Fruit fly (Drosophila melanogaster): ENCODE measurements around the gene CASK.

CASK gene

DNA sequence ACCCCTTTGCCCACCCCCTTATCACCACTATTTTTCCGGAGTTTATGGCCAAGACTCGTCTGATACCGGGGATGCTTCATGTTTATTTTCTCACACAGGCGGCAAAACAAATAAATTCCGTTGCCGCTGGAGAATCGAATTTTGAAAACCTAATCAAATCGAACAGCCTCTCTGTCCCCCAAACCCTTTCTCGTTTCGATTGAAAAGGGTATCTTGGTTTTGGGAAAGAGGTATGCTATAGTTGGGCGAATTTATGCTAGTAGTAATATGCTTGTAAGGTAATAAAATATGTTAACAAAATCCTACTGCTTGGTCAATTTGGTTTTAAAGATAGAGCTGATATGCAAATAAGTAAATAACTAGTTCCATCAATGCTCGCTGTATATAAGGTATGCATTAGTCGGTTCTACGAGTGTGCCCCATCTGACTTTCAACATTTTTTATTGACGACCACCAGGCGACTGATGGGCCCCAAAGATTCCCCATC lies 5.6 kb upstream of the CASK start (continued):
- TF ChIP-seq CG1602 (GFP tag; optimal IDR thresholded peaks at IDR 0.05) (peak; percentile 79), CG18619 (GFP tag; optimal IDR thresholded peaks at IDR 0.05) (peak; percentile 55), stwl (tag; optimal IDR thresholded peaks at IDR 0.05) (peak; percentile 10), CG11696 (GFP tag; IDR thresholded peaks at IDR 0.05) (peak; percentile 37; the same call in 1 of the 2 replicates), fd102C (GFP tag; optimal IDR thresholded peaks at IDR 0.05) (no peak), da (GFP tag; optimal IDR thresholded peaks at IDR 0.05) (peak; percentile 55), zen (tag; optimal IDR thresholded peaks at IDR 0.05) (peak; percentile 59), btn (GFP tag; optimal IDR thresholded peaks at IDR 0.05) (peak; percentile 82), kah (GFP tag; optimal IDR thresholded peaks at IDR 0.05) (no peak), D19B (GFP tag; optimal IDR thresholded peaks at IDR 0.05) (peak; percentile 82), CG15011 (GFP tag; optimal IDR thresholded peaks at IDR 0.05) (no peak), H2.0 (GFP tag; IDR thresholded peaks at IDR 0.05) (peak; percentile 78), GATAe (GFP tag; conservative IDR thresholded peaks at IDR 0.05) (no peak), CG1529 (GFP tag; optimal IDR thresholded peaks at IDR 0.05) (peak; percentile 76), tx (GFP tag; optimal IDR thresholded peaks at IDR 0.05) (peak; percentile 80), CG9215 (GFP tag; IDR thresholded peaks at IDR 0.05) (no peak), CG17612 (GFP tag; IDR thresholded peaks at IDR 0.05) (no peak), so (GFP tag; IDR thresholded peaks at IDR 0.05) (peak; percentile 45; the same call in 1 of the 3 replicates), crc (GFP tag; optimal IDR thresholded peaks at IDR 0.05) (peak; percentile 57), jigr1 (GFP tag; IDR thresholded peaks at IDR 0.05) (peak; percentile 67; the same call in 2 of the 3 replicates), CG31441 (GFP tag; IDR thresholded peaks at IDR 0.05) (peak; percentile 51; the same call in 1 of the 2 replicates), Gug (GFP tag; IDR thresholded peaks at IDR 0.05) (peak; percentile 62; the same call in 3 of the 4 replicates), CG8281 (tag; optimal IDR thresholded peaks at IDR 0.05) (peak; percentile 24), dysf (GFP tag; IDR thresholded peaks at IDR 0.05) (peak; percentile 68; the same call in 2 of the 3 replicates), CG12071 (GFP tag; optimal IDR thresholded peaks at IDR 0.05) (no peak), slbo (GFP tag; IDR thresholded peaks at IDR 0.05) (peak; percentile 32; the same call in 1 of the 2 replicates), stc (GFP tag; IDR thresholded peaks at IDR 0.05) (peak; percentile 32; the same call in 1 of the 2 replicates), HmgD (GFP tag; optimal IDR thresholded peaks at IDR 0.05) (no peak), gro (GFP tag; optimal IDR thresholded peaks at IDR 0.05) (no peak), CG6683 (GFP tag; optimal IDR thresholded peaks at IDR 0.05) (no peak), Oli (tag; optimal IDR thresholded peaks at IDR 0.05) (peak; percentile 82), pan (optimal IDR thresholded peaks at IDR 0.05) (peak in 1 of 2 experiments; percentile 12), pan (GFP tag; optimal IDR thresholded peaks at IDR 0.05 in 1 of 2, IDR thresholded peaks at IDR 0.05 in 1 of 2) (peak in 1 of 2 experiments; percentile 63), lilli (GFP tag; optimal IDR thresholded peaks at IDR 0.05) (peak; percentile 70), CG3065 (GFP tag; optimal IDR thresholded peaks at IDR 0.05) (peak; percentile 25), cato (GFP tag; optimal IDR thresholded peaks at IDR 0.05; ENCODE audit: borderline replicate concordance) (peak; percentile 71), CG7786 (GFP tag; optimal IDR thresholded peaks at IDR 0.05) (peak; percentile 79), sd (tag; optimal IDR thresholded peaks at IDR 0.05) (peak; percentile 31), Ssrp (tag; optimal IDR thresholded peaks at IDR 0.05) (peak; percentile 86), CG12219 (GFP tag; optimal IDR thresholded peaks at IDR 0.05) (peak; percentile 70), Max (GFP tag; optimal IDR thresholded peaks at IDR 0.05) (peak; percentile 9), Fer2 (tag; optimal IDR thresholded peaks at IDR 0.05) (no peak), E2f1 (GFP tag; IDR thresholded peaks at IDR 0.05) (peak; percentile 40), Antp (GFP tag; optimal IDR thresholded peaks at IDR 0.05) (peak; percentile 5), CG10543 (GFP tag; optimal IDR thresholded peaks at IDR 0.05) (no peak), vvl (GFP tag; IDR thresholded peaks at IDR 0.05) (peak; percentile 87), otp (GFP tag; IDR thresholded peaks at IDR 0.05) (peak; percentile 88), CG18011 (GFP tag; optimal IDR thresholded peaks at IDR 0.05) (no peak), bbx (GFP tag; IDR thresholded peaks at IDR 0.05; ENCODE audit: partially characterized antibody) (peak; percentile 18; the same call in 1 of the 2 replicates), CG15514 (GFP tag; optimal IDR thresholded peaks at IDR 0.05) (no peak), Sry-δ (GFP tag; optimal IDR thresholded peaks at IDR 0.05) (peak; percentile 14)
